Fruit fly (Drosophila melanogaster) S2 (cell line): ENCODE results near the gene I-t.

ENCODE experiments used
- CG8478 ChIP-seq: fragments of >200 bp; optimal IDR thresholded peaks from 2 replicates; lab custom pipeline; 2018
- CTCF ChIP-seq, 2 experiments: fragments of >200 bp; optimal IDR thresholded peaks; 2 replicates each; lab custom pipeline; 2018

DNA sequence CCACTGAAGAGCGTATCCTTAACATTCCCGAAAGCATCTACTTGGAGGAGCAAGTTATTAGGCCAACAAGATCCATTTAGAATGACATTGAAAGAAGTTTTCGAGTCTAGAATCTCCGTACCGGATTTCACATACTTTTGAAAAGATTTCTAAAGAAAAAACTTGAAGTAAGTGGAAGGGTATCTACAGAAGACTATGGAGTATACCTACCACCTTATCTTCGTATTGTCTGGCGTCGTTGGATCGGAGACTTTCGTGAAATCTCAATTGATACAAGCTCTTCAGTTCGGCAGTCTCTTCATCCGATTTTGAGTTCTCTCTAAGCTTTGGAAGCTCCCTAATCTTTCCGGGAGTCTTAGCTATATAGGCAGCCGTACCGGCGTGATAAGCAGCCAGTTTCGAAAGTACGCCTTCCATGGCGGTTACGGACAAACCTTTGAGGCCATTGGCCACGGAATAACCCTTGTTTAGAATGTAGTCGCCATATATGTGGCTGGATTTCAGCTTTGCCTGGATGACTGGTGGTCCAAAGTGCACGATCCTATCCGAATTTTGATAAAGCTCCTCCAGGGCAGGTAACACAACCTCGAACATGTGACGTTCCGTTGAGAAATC is 12.9 kb upstream of the I-t start:
- TF ChIP-seq CTCF (optimal IDR thresholded peaks at IDR 0.05; lab: Kevin White, UChicago) (no peak), CG8478 (no peak)
